Fruit fly (Drosophila melanogaster) whole organism, embryonic: ENCODE measurements around the gene Prp18.

Source experiments
- Antp ChIP-seq: fragments of 200-800 bp; sonication (Bioruptor generic); optimal IDR thresholded peaks from 3 replicates; lab custom pipeline; 2016; ENCODE audit warnings: missing biosample characterization, missing genetic modification characterization
- Atf3 ChIP-seq: fragments of 200-800 bp; sonication (Bioruptor generic); optimal IDR thresholded peaks from 3 replicates; lab custom pipeline; 2016; ENCODE audit warnings: missing biosample characterization, missing genetic modification characterization
- Atf6 ChIP-seq: fragments of 200-800 bp; sonication (Bioruptor generic); IDR thresholded peaks from 2 replicates; pipeline ENCODE4 v1.3.6; 2022; ENCODE audit warnings: missing biosample characterization, missing genetic modification characterization
- CG10462 ChIP-seq: fragments of 200-800 bp; sonication (Bioruptor generic); optimal IDR thresholded peaks from 2 replicates; lab custom pipeline; 2016; ENCODE audit warnings: missing biosample characterization, missing genetic modification characterization
- CG11247 ChIP-seq: fragments of 200-800 bp; sonication (Bioruptor generic); IDR thresholded peaks from 2 replicates; pipeline ENCODE4 v1.3.6; 2022; ENCODE audit warnings: missing biosample characterization, missing genetic modification characterization
- CG12769 ChIP-seq: fragments of 200-800 bp; sonication (Bioruptor generic); optimal IDR thresholded peaks from 2 replicates; lab custom pipeline; 2019; ENCODE audit warnings: missing biosample characterization, mild to moderate bottlenecking, missing genetic modification characterization, moderate library complexity
- CG13123 ChIP-seq: fragments of 200-800 bp; sonication (Bioruptor generic); optimal IDR thresholded peaks from 2 replicates; lab custom pipeline; 2016; ENCODE audit warnings: missing biosample characterization, missing genetic modification characterization
- CG13894 ChIP-seq: fragments of 200-800 bp; sonication (Bioruptor generic); optimal IDR thresholded peaks from 3 replicates; lab custom pipeline; 2018; ENCODE audit warnings: missing biosample characterization, mild to moderate bottlenecking, missing genetic modification characterization, moderate library complexity
- CG14014 ChIP-seq: fragments of 200-800 bp; sonication (Bioruptor generic); IDR thresholded peaks from 2 replicates; pipeline ENCODE4 v1.3.6; 2022; ENCODE audit warnings: missing biosample characterization, missing genetic modification characterization
- CG15479 ChIP-seq: fragments of 200-800 bp; sonication (Bioruptor generic); optimal IDR thresholded peaks from 3 replicates; lab custom pipeline; 2019; ENCODE audit warnings: missing biosample characterization, mild to moderate bottlenecking, missing genetic modification characterization, moderate library complexity
- CG16863 ChIP-seq: fragments of 200-800 bp; sonication (Bioruptor generic); optimal IDR thresholded peaks from 3 replicates; lab custom pipeline; 2016; ENCODE audit warnings: missing biosample characterization, missing genetic modification characterization
- CG32532 ChIP-seq: fragments of 200-800 bp; sonication (Bioruptor generic); IDR thresholded peaks from 2 replicates; pipeline ENCODE4 v1.3.6; 2022; ENCODE audit warnings: missing biosample characterization, missing genetic modification characterization
- CG3995 ChIP-seq: fragments of 200-800 bp; sonication (Bioruptor generic); optimal IDR thresholded peaks from 3 replicates; lab custom pipeline; 2016; ENCODE audit warnings: missing biosample characterization, missing genetic modification characterization
- CG4282 ChIP-seq: fragments of 200-800 bp; sonication (Bioruptor generic); optimal IDR thresholded peaks from 2 replicates; lab custom pipeline; 2016; ENCODE audit warnings: missing biosample characterization, missing genetic modification characterization
- CG5180 ChIP-seq: fragments of 200-800 bp; sonication (Bioruptor generic); optimal IDR thresholded peaks from 3 replicates; lab custom pipeline; 2017; ENCODE audit warnings: missing biosample characterization, missing genetic modification characterization, mild to moderate bottlenecking, moderate library complexity, missing genetic modification reagents
- CG8765 ChIP-seq: fragments of 200-800 bp; sonication (Bioruptor generic); IDR thresholded peaks from 2 replicates; pipeline ENCODE4 v1.3.6; 2022; ENCODE audit warnings: missing biosample characterization, missing genetic modification characterization
- CG8944 ChIP-seq: fragments of 200-800 bp; sonication (Bioruptor generic); optimal IDR thresholded peaks from 3 replicates; lab custom pipeline; 2016; ENCODE audit warnings: missing biosample characterization, missing genetic modification characterization
- CG9215 ChIP-seq: fragments of 200-800 bp; sonication (Bioruptor generic); IDR thresholded peaks from 2 replicates; pipeline ENCODE4 v1.3.6; 2022; ENCODE audit warnings: missing biosample characterization, missing genetic modification characterization
- Eip74EF ChIP-seq, 2 experiments: fragments of 200-800 bp in 1 of 2; fragments of >200 bp in 1 of 2; sonication (Bioruptor generic) in 1 of 2; optimal IDR thresholded peaks; 2 replicates each; lab custom pipeline; 2017 to 2019; ENCODE audit warnings: missing biosample characterization in 2 of 2, missing genetic modification characterization in 2 of 2, mild to moderate bottlenecking in 1 of 2, moderate library complexity in 1 of 2
- Gug ChIP-seq: fragments of 200-800 bp; sonication (Bioruptor generic); IDR thresholded peaks from 4 replicates; pipeline ENCODE4 v1.3.6; 2022; ENCODE audit warnings: missing biosample characterization, missing genetic modification characterization
- HLH54F ChIP-seq: fragments of 200-800 bp; sonication (Bioruptor generic); optimal IDR thresholded peaks from 3 replicates; lab custom pipeline; 2016; ENCODE audit warnings: missing biosample characterization, missing genetic modification characterization
- Hey ChIP-seq: fragments of 200-800 bp; sonication (Bioruptor generic); optimal IDR thresholded peaks from 3 replicates; lab custom pipeline; 2018; ENCODE audit warnings: missing biosample characterization, mild to moderate bottlenecking, missing genetic modification characterization
- HmgZ ChIP-seq: fragments of 200-800 bp; sonication (Bioruptor generic); optimal IDR thresholded peaks from 2 replicates; lab custom pipeline; 2018; ENCODE audit warnings: missing biosample characterization, mild to moderate bottlenecking, missing genetic modification characterization
- MTF-1 ChIP-seq: fragments of 200-800 bp; sonication (Bioruptor generic); optimal IDR thresholded peaks from 2 replicates; lab custom pipeline; 2018; ENCODE audit warnings: missing biosample characterization, mild to moderate bottlenecking, missing genetic modification characterization, borderline replicate concordance
- Mrtf ChIP-seq: fragments of 200-800 bp; sonication (Bioruptor generic); IDR thresholded peaks from 3 replicates; pipeline ENCODE4 v1.3.6; 2022; ENCODE audit warnings: missing biosample characterization, missing genetic modification characterization
- Myb ChIP-seq: fragments of 200-800 bp; sonication (Bioruptor generic); optimal IDR thresholded peaks from 2 replicates; lab custom pipeline; 2016; ENCODE audit warnings: missing biosample characterization, missing genetic modification characterization
- NfI ChIP-seq: fragments of 200-800 bp; sonication (Bioruptor generic); optimal IDR thresholded peaks from 3 replicates; lab custom pipeline; 2018; ENCODE audit warnings: missing biosample characterization, mild to moderate bottlenecking, missing genetic modification characterization, moderate library complexity
- Usf ChIP-seq: fragments of 200-800 bp; sonication (Bioruptor generic); optimal IDR thresholded peaks from 2 replicates; lab custom pipeline; 2017; ENCODE audit warnings: missing genotype, missing biosample characterization, missing genetic modification characterization
- bab2 ChIP-seq: fragments of 200-800 bp; sonication (Bioruptor generic); optimal IDR thresholded peaks from 2 replicates; lab custom pipeline; 2016; ENCODE audit warnings: missing biosample characterization, missing genetic modification characterization
- cato ChIP-seq: fragments of 200-800 bp; sonication (Bioruptor generic); optimal IDR thresholded peaks from 2 replicates; lab custom pipeline; 2016; ENCODE audit warnings: missing biosample characterization, missing genetic modification characterization, borderline replicate concordance
- corto ChIP-seq: fragments of 200-800 bp; sonication (Bioruptor generic); optimal IDR thresholded peaks from 2 replicates; lab custom pipeline; 2016; ENCODE audit warnings: missing biosample characterization, mild to moderate bottlenecking, missing genetic modification characterization, moderate library complexity
- emc ChIP-seq: fragments of 200-800 bp; sonication (Bioruptor generic); optimal IDR thresholded peaks from 2 replicates; lab custom pipeline; 2016; ENCODE audit warnings: missing biosample characterization, missing genetic modification characterization
- en ChIP-seq: fragments of 200-800 bp; sonication (Bioruptor generic); optimal IDR thresholded peaks from 2 replicates; lab custom pipeline; 2016; ENCODE audit warnings: missing biosample characterization, missing genetic modification characterization
- fd3F ChIP-seq: fragments of 200-800 bp; sonication (Bioruptor generic); optimal IDR thresholded peaks from 2 replicates; lab custom pipeline; 2018; ENCODE audit warnings: missing biosample characterization, mild to moderate bottlenecking, missing genetic modification characterization, moderate library complexity
- fd64A ChIP-seq: fragments of 200-800 bp; sonication (Bioruptor generic); optimal IDR thresholded peaks from 3 replicates; lab custom pipeline; 2018; ENCODE audit warnings: missing biosample characterization, mild to moderate bottlenecking, missing genetic modification characterization
- fu2 ChIP-seq: fragments of 200-800 bp; sonication (Bioruptor generic); optimal IDR thresholded peaks from 2 replicates; lab custom pipeline; 2016; ENCODE audit warnings: missing biosample characterization, missing genetic modification characterization
- gro ChIP-seq: fragments of 200-800 bp; sonication (Bioruptor generic); optimal IDR thresholded peaks from 2 replicates; lab custom pipeline; 2016; ENCODE audit warnings: missing biosample characterization, missing genetic modification characterization
- inv ChIP-seq: fragments of 200-800 bp; sonication (Bioruptor generic); IDR thresholded peaks from 2 replicates; pipeline ENCODE4 v1.3.6; 2022; ENCODE audit warnings: missing biosample characterization, missing genetic modification characterization; ENCODE audit not compliant: partially characterized antibody
- jigr1 ChIP-seq: fragments of 200-800 bp; sonication (Bioruptor generic); IDR thresholded peaks from 3 replicates; pipeline ENCODE4 v1.3.6; 2022; ENCODE audit warnings: missing biosample characterization, missing genetic modification characterization
- lola ChIP-seq, 3 experiments: fragments of >200 bp in 2 of 3; fragments of 200-800 bp in 1 of 3; sonication (Bioruptor generic) in 1 of 3; optimal IDR thresholded peaks; 2 replicates each; lab custom pipeline; 2017 to 2019; ENCODE audit warnings: missing biosample characterization in 3 of 3, missing genetic modification characterization in 3 of 3, mild to moderate bottlenecking in 1 of 3, moderate library complexity in 1 of 3
- maf-S ChIP-seq: fragments of 200-800 bp; sonication (Bioruptor generic); optimal IDR thresholded peaks from 2 replicates; lab custom pipeline; 2016; ENCODE audit warnings: missing biosample characterization, missing genetic modification characterization
- org-1 ChIP-seq: fragments of 200-800 bp; sonication (Bioruptor generic); optimal IDR thresholded peaks from 2 replicates; lab custom pipeline; 2017; ENCODE audit warnings: missing biosample characterization, missing genetic modification characterization
- pfk ChIP-seq: fragments of 200-800 bp; sonication (Bioruptor generic); optimal IDR thresholded peaks from 2 replicates; lab custom pipeline; 2018; ENCODE audit warnings: missing biosample characterization, mild to moderate bottlenecking, missing genetic modification characterization, moderate library complexity
- repo ChIP-seq: fragments of 200-800 bp; sonication (Bioruptor generic); optimal IDR thresholded peaks from 2 replicates; lab custom pipeline; 2016; ENCODE audit warnings: missing biosample characterization, missing genetic modification characterization
- sens-2 ChIP-seq: fragments of 200-800 bp; sonication (Bioruptor generic); IDR thresholded peaks from 2 replicates; pipeline ENCODE4 v1.3.6; 2022; ENCODE audit warnings: missing biosample characterization, missing genetic modification characterization
- seq ChIP-seq: fragments of 200-800 bp; sonication (Bioruptor generic); IDR thresholded peaks from 2 replicates; pipeline ENCODE4 v1.3.6; 2022; ENCODE audit warnings: missing biosample characterization, missing genetic modification characterization
- sisA ChIP-seq: fragments of 200-800 bp; sonication (Bioruptor generic); IDR thresholded peaks from 2 replicates; pipeline ENCODE4 v1.3.6; 2022; ENCODE audit warnings: missing biosample characterization, missing genetic modification characterization
- ttk ChIP-seq: fragments of 200-800 bp; sonication (Bioruptor generic); IDR thresholded peaks from 2 replicates; pipeline ENCODE4 v2.1.2; 2022; ENCODE audit warnings: missing biosample characterization, missing genetic modification characterization
- unpg ChIP-seq: fragments of 200-800 bp; sonication (Bioruptor generic); optimal IDR thresholded peaks from 3 replicates; lab custom pipeline; 2018; ENCODE audit warnings: missing biosample characterization, mild to moderate bottlenecking, missing genetic modification characterization, moderate library complexity
- wor ChIP-seq: fragments of 200-800 bp; sonication (Bioruptor generic); IDR thresholded peaks from 2 replicates; pipeline ENCODE4 v1.3.6; 2022; ENCODE audit warnings: missing biosample characterization, missing genetic modification characterization

Prp18 gene

DNA sequence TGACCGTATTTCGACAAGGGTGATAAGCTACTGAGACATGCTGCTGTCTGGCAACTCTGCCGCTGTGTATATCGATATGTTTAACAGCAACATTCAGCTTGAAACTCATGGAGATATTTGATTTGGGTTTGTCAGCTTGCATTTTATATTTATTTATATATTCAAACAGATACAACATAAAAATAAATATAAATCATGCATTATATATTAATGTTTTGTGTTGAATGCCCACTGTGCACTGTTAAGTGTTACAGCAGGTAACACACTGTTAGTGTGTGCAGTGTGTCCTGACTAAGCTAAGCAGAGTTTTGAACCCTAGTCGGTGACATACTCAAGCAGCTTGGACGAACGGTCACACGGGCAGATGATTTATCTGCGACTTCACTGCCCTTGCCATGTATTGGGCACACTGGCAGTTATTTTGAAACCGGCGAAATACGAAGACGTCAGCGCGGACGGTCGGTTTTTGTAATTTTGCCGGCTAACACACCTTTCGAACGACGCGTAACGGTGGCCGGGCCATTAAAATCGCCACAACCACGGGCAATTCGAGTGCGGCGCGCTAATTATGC is 47.4 kb downstream of the Prp18 start, which contains the start of the genes snRNP-U1-C and gukh (continued):
- peak; percentile 45 for TF ChIP-seq bab2 (GFP tag; lab: Kevin White, UChicago)
- peak; percentile 44 for TF ChIP-seq HLH54F (GFP tag; lab: Kevin White, UChicago)
- TF ChIP-seq Atf3 (GFP tag; lab: Kevin White, UChicago): peak; percentile 67
- no peak for TF ChIP-seq CG15479 (GFP tag; lab: Kevin White, UChicago)
- peak; percentile 5 for TF ChIP-seq Hey (tag; lab: Kevin White, UChicago)
- peak; percentile 71 for TF ChIP-seq gro
- peak; percentile 64 for TF ChIP-seq wor (GFP tag; lab: Robert Waterston, UW)
- TF ChIP-seq seq (GFP tag; lab: Robert Waterston, UW): peak; percentile 87
- TF ChIP-seq CG8765: peak; percentile 40
- peak; percentile 89 for TF ChIP-seq NfI (GFP tag; lab: Kevin White, UChicago)
- no peak for TF ChIP-seq MTF-1 (GFP tag; lab: Kevin White, UChicago)
- TF ChIP-seq en (GFP tag; lab: Kevin White, UChicago): no peak
- TF ChIP-seq fd3F (GFP tag; lab: Kevin White, UChicago): peak; percentile 81
- peak; percentile 84 for TF ChIP-seq sens-2 (GFP tag; lab: Robert Waterston, UW)
- TF ChIP-seq CG11247 (GFP tag; lab: Robert Waterston, UW): peak; percentile 81
- peak; percentile 88 for TF ChIP-seq HmgZ (tag; lab: Kevin White, UChicago)
- peak; percentile 66 for TF ChIP-seq CG4282
- TF ChIP-seq unpg (GFP tag; lab: Kevin White, UChicago): peak; percentile 87
- peak; percentile 94 for TF ChIP-seq CG32532
- peak; percentile 68 for TF ChIP-seq sisA (GFP tag; lab: Robert Waterston, UW)
- no peak for TF ChIP-seq jigr1 (GFP tag; lab: Robert Waterston, UW)
- TF ChIP-seq CG13123 (GFP tag; lab: Kevin White, UChicago): peak; percentile 67
- TF ChIP-seq Myb: peak; percentile 70
- peak; percentile 6 for TF ChIP-seq pfk (GFP tag; lab: Kevin White, UChicago)
- peak; percentile 27 for TF ChIP-seq repo
- TF ChIP-seq CG8944 (GFP tag; lab: Kevin White, UChicago): peak; percentile 31
- TF ChIP-seq CG12769 (tag; lab: Kevin White, UChicago): peak; percentile 91
- TF ChIP-seq CG9215 (GFP tag; lab: Robert Waterston, UW): peak; percentile 71
- peak; percentile 62 for TF ChIP-seq Gug
- peak; percentile 5 for TF ChIP-seq fu2
- TF ChIP-seq ttk (GFP tag; lab: Robert Waterston, UW): peak; percentile 73
- TF ChIP-seq CG14014 (GFP tag; lab: Robert Waterston, UW): peak; percentile 92
- no peak for TF ChIP-seq maf-S (GFP tag; lab: Kevin White, UChicago)
- TF ChIP-seq Mrtf (GFP tag; lab: Robert Waterston, UW): peak; percentile 81
- TF ChIP-seq org-1 (GFP tag; lab: Kevin White, UChicago): peak; percentile 42
- TF ChIP-seq corto: peak; percentile 62
- peak; percentile 53 for TF ChIP-seq inv (GFP tag; lab: Robert Waterston, UW)
- peak in 1 of 3 experiments; percentile 70 for TF ChIP-seq lola (GFP tag; optimal IDR thresholded peaks at IDR 0.05; lab: Kevin White, UChicago)
- peak; percentile 20 for TF ChIP-seq cato
- peak; percentile 14 for TF ChIP-seq Usf (GFP tag; lab: Kevin White, UChicago)
- TF ChIP-seq Atf6 (GFP tag; lab: Robert Waterston, UW): peak; percentile 88
- TF ChIP-seq CG10462 (GFP tag; lab: Kevin White, UChicago): peak; percentile 26
- TF ChIP-seq CG13894: peak; percentile 84
- TF ChIP-seq fd64A (GFP tag; lab: Kevin White, UChicago): no peak
- no peak for TF ChIP-seq emc (GFP tag; lab: Kevin White, UChicago)
- TF ChIP-seq CG16863: peak; percentile 11
- peak; percentile 25 for TF ChIP-seq CG3995 (GFP tag; lab: Kevin White, UChicago)
- TF ChIP-seq Antp (GFP tag; lab: Kevin White, UChicago): peak; percentile 20
- TF ChIP-seq Eip74EF (GFP tag; optimal IDR thresholded peaks at IDR 0.05; lab: Kevin White, UChicago): peak in 1 of 2 experiments; percentile 46
- peak; percentile 23 for TF ChIP-seq CG5180 (GFP tag; lab: Kevin White, UChicago)
